Fruit fly (Drosophila melanogaster) whole organism, embryonic: Measurements from ENCODE around the gene rec.
A peak's percentile ranks its signal among the peaks of the same experiment; 100 is the strongest.

ENCODE experiments used
- Ada2b ChIP-seq: fragments of 200-800 bp; sonication (Bioruptor generic); IDR thresholded peaks from 2 replicates; pipeline ENCODE4 v1.3.6; 2022; ENCODE audit warnings: missing biosample characterization, missing genetic modification characterization
- Atf6 ChIP-seq: fragments of 200-800 bp; sonication (Bioruptor generic); IDR thresholded peaks from 2 replicates; pipeline ENCODE4 v1.3.6; 2022; ENCODE audit warnings: missing biosample characterization, missing genetic modification characterization
- Bteb2 ChIP-seq: fragments of 200-800 bp; sonication (Bioruptor generic); optimal IDR thresholded peaks from 2 replicates; lab custom pipeline; 2016; ENCODE audit warnings: missing biosample characterization, missing genetic modification characterization
- CG1024 ChIP-seq: fragments of 200-800 bp; sonication (Bioruptor generic); IDR thresholded peaks from 2 replicates; pipeline ENCODE4 v1.3.6; 2022; ENCODE audit warnings: missing biosample characterization, missing genetic modification characterization
- CG10274 ChIP-seq: fragments of 200-800 bp; sonication (Bioruptor generic); optimal IDR thresholded peaks from 3 replicates; lab custom pipeline; 2017; ENCODE audit warnings: missing biosample characterization, mild to moderate bottlenecking, missing genetic modification characterization
- CG12769 ChIP-seq: fragments of 200-800 bp; sonication (Bioruptor generic); optimal IDR thresholded peaks from 2 replicates; lab custom pipeline; 2019; ENCODE audit warnings: missing biosample characterization, mild to moderate bottlenecking, missing genetic modification characterization, moderate library complexity
- CG13424 ChIP-seq: fragments of 200-800 bp; sonication (Bioruptor generic); optimal IDR thresholded peaks from 2 replicates; lab custom pipeline; 2019; ENCODE audit warnings: missing biosample characterization, mild to moderate bottlenecking, missing genetic modification characterization, moderate library complexity
- CG15269 ChIP-seq: fragments of 200-800 bp; sonication (Bioruptor generic); optimal IDR thresholded peaks from 2 replicates; lab custom pipeline; 2018; ENCODE audit warnings: missing biosample characterization, mild to moderate bottlenecking, missing genetic modification characterization, moderate library complexity
- CG15479 ChIP-seq: fragments of 200-800 bp; sonication (Bioruptor generic); optimal IDR thresholded peaks from 3 replicates; lab custom pipeline; 2019; ENCODE audit warnings: missing biosample characterization, mild to moderate bottlenecking, missing genetic modification characterization, moderate library complexity
- CG16813 ChIP-seq: fragments of 200-800 bp; sonication (Bioruptor generic); IDR thresholded peaks from 3 replicates; pipeline ENCODE4 v1.3.6; 2022; ENCODE audit warnings: missing biosample characterization, missing genetic modification characterization; ENCODE audit not compliant: partially characterized antibody
- CG16815 ChIP-seq: fragments of 200-800 bp; sonication (Bioruptor generic); optimal IDR thresholded peaks from 3 replicates; lab custom pipeline; 2017; ENCODE audit warnings: missing biosample characterization, mild to moderate bottlenecking, missing genetic modification characterization
- CG18476 ChIP-seq: fragments of 200-800 bp; sonication (Bioruptor generic); optimal IDR thresholded peaks from 2 replicates; lab custom pipeline; 2016; ENCODE audit warnings: missing biosample characterization, mild to moderate bottlenecking, missing genetic modification characterization
- CG33557 ChIP-seq: fragments of 200-800 bp; sonication (Bioruptor generic); optimal IDR thresholded peaks from 2 replicates; lab custom pipeline; 2019; ENCODE audit warnings: missing biosample characterization, mild to moderate bottlenecking, missing genetic modification characterization, moderate library complexity
- CG43689 ChIP-seq: fragments of 200-800 bp; sonication (Bioruptor generic); IDR thresholded peaks from 2 replicates; pipeline ENCODE4 v1.3.6; 2022; ENCODE audit warnings: missing biosample characterization, missing genetic modification characterization
- CG4730 ChIP-seq: fragments of 200-800 bp; sonication (Bioruptor generic); IDR thresholded peaks from 2 replicates; pipeline ENCODE4 v1.3.6; 2022; ENCODE audit warnings: missing biosample characterization, missing genetic modification characterization
- CG6854 ChIP-seq: fragments of 200-800 bp; sonication (Bioruptor generic); optimal IDR thresholded peaks from 3 replicates; lab custom pipeline; 2017; ENCODE audit warnings: missing biosample characterization, mild to moderate bottlenecking, missing genetic modification characterization
- CG8281 ChIP-seq: fragments of 200-800 bp; sonication (Bioruptor generic); optimal IDR thresholded peaks from 2 replicates; lab custom pipeline; 2018; ENCODE audit warnings: missing biosample characterization, mild to moderate bottlenecking, missing genetic modification characterization, moderate library complexity
- CG9215 ChIP-seq: fragments of 200-800 bp; sonication (Bioruptor generic); IDR thresholded peaks from 2 replicates; pipeline ENCODE4 v1.3.6; 2022; ENCODE audit warnings: missing biosample characterization, missing genetic modification characterization
- CG9932 ChIP-seq: fragments of 200-800 bp; sonication (Bioruptor generic); IDR thresholded peaks from 2 replicates; pipeline ENCODE4 v1.3.6; 2022; ENCODE audit warnings: missing biosample characterization, missing genetic modification characterization
- D ChIP-seq, 2 experiments: fragments of 200-800 bp in 1 of 2; fragments of >200 bp in 1 of 2; sonication (Bioruptor generic) in 1 of 2; optimal IDR thresholded peaks; 2 replicates in 1 of 2; 3 replicates in 1 of 2; lab custom pipeline; 2017; ENCODE audit warnings: mild to moderate bottlenecking in 1 of 2, missing biosample characterization in 1 of 2, missing genetic modification characterization in 1 of 2, missing genetic modification reagents in 1 of 2
- MTF-1 ChIP-seq: fragments of 200-800 bp; sonication (Bioruptor generic); optimal IDR thresholded peaks from 2 replicates; lab custom pipeline; 2018; ENCODE audit warnings: missing biosample characterization, mild to moderate bottlenecking, missing genetic modification characterization, borderline replicate concordance
- Max ChIP-seq: fragments of 200-800 bp; sonication (Bioruptor generic); optimal IDR thresholded peaks from 2 replicates; lab custom pipeline; 2016; ENCODE audit warnings: missing biosample characterization, mild to moderate bottlenecking, missing genetic modification characterization
- NfI ChIP-seq: fragments of 200-800 bp; sonication (Bioruptor generic); optimal IDR thresholded peaks from 3 replicates; lab custom pipeline; 2018; ENCODE audit warnings: missing biosample characterization, mild to moderate bottlenecking, missing genetic modification characterization, moderate library complexity
- Vsx1 ChIP-seq: fragments of 200-800 bp; sonication (Bioruptor generic); optimal IDR thresholded peaks from 2 replicates; lab custom pipeline; 2017; ENCODE audit warnings: missing biosample characterization, mild to moderate bottlenecking, missing genetic modification characterization, missing genetic modification reagents
- aop ChIP-seq: fragments of 200-800 bp; sonication (Bioruptor generic); IDR thresholded peaks from 2 replicates; pipeline ENCODE4 v1.3.6; 2022; ENCODE audit warnings: missing biosample characterization, missing genetic modification characterization
- ato ChIP-seq: fragments of 200-800 bp; sonication (Bioruptor generic); IDR thresholded peaks from 2 replicates; pipeline ENCODE4 v1.3.6; 2022; ENCODE audit warnings: missing biosample characterization, missing genetic modification characterization; ENCODE audit not compliant: partially characterized antibody
- br ChIP-seq: fragments of >200 bp; optimal IDR thresholded peaks from 2 replicates; lab custom pipeline; 2017
- cg ChIP-seq: fragments of 200-800 bp; sonication (Bioruptor generic); optimal IDR thresholded peaks from 3 replicates; lab custom pipeline; 2019; ENCODE audit warnings: missing biosample characterization, mild to moderate bottlenecking, missing genetic modification characterization, moderate library complexity
- crol ChIP-seq: fragments of 200-800 bp; sonication (Bioruptor generic); IDR thresholded peaks from 2 replicates; pipeline ENCODE4 v1.3.6; 2022; ENCODE audit warnings: missing biosample characterization, missing genetic modification characterization
- cwo ChIP-seq: fragments of 200-800 bp; sonication (Bioruptor generic); optimal IDR thresholded peaks from 3 replicates; lab custom pipeline; 2017; ENCODE audit warnings: missing biosample characterization, missing genetic modification characterization, mild to moderate bottlenecking, moderate library complexity, missing genetic modification reagents
- dysf ChIP-seq: fragments of 200-800 bp; sonication (Bioruptor generic); IDR thresholded peaks from 3 replicates; pipeline ENCODE4 v1.3.6; 2022; ENCODE audit warnings: missing biosample characterization, missing genetic modification characterization
- esg ChIP-seq: fragments of 200-800 bp; sonication (Bioruptor generic); conservative IDR thresholded peaks from 2 replicates; pipeline ENCODE4 v1.3.6; 2022; ENCODE audit warnings: missing biosample characterization, missing genetic modification characterization
- fd96Cb ChIP-seq: fragments of 200-800 bp; sonication (Bioruptor generic); optimal IDR thresholded peaks from 2 replicates; lab custom pipeline; 2018; ENCODE audit warnings: missing biosample characterization, mild to moderate bottlenecking, missing genetic modification characterization, moderate library complexity
- gem ChIP-seq: fragments of 200-800 bp; sonication (Bioruptor generic); optimal IDR thresholded peaks from 2 replicates; lab custom pipeline; 2019; ENCODE audit warnings: missing biosample characterization, mild to moderate bottlenecking, missing genetic modification characterization, moderate library complexity
- her ChIP-seq: fragments of 200-800 bp; sonication (Bioruptor generic); optimal IDR thresholded peaks from 2 replicates; lab custom pipeline; 2016; ENCODE audit warnings: missing biosample characterization, missing genetic modification characterization
- jumu ChIP-seq: fragments of 200-800 bp; sonication (Bioruptor generic); optimal IDR thresholded peaks from 3 replicates; lab custom pipeline; 2016; ENCODE audit warnings: missing biosample characterization, missing genetic modification characterization
- knrl ChIP-seq: fragments of 200-800 bp; sonication (Bioruptor generic); IDR thresholded peaks from 3 replicates; pipeline ENCODE4 v1.3.6; 2022; ENCODE audit warnings: missing biosample characterization, missing genetic modification characterization; ENCODE audit not compliant: partially characterized antibody
- lola ChIP-seq, 3 experiments: fragments of >200 bp in 2 of 3; fragments of 200-800 bp in 1 of 3; sonication (Bioruptor generic) in 1 of 3; optimal IDR thresholded peaks; 2 replicates each; lab custom pipeline; 2017 to 2019; ENCODE audit warnings: missing biosample characterization in 3 of 3, missing genetic modification characterization in 3 of 3, mild to moderate bottlenecking in 1 of 3, moderate library complexity in 1 of 3
- maf-S ChIP-seq: fragments of 200-800 bp; sonication (Bioruptor generic); optimal IDR thresholded peaks from 2 replicates; lab custom pipeline; 2016; ENCODE audit warnings: missing biosample characterization, missing genetic modification characterization
- mirr ChIP-seq: fragments of 200-800 bp; sonication (Bioruptor generic); optimal IDR thresholded peaks from 3 replicates; lab custom pipeline; 2018; ENCODE audit warnings: missing biosample characterization, mild to moderate bottlenecking, missing genetic modification characterization
- row ChIP-seq: fragments of 200-800 bp; sonication (Bioruptor generic); IDR thresholded peaks from 3 replicates; pipeline ENCODE4 v1.3.6; 2022; ENCODE audit warnings: missing biosample characterization, missing genetic modification characterization
- scrt ChIP-seq: fragments of 200-800 bp; sonication (Bioruptor generic); optimal IDR thresholded peaks from 2 replicates; lab custom pipeline; 2018; ENCODE audit warnings: missing biosample characterization, mild to moderate bottlenecking, missing genetic modification characterization, moderate library complexity
- ssp ChIP-seq: fragments of 200-800 bp; sonication (Bioruptor generic); IDR thresholded peaks from 2 replicates; pipeline ENCODE4 v1.3.6; 2022; ENCODE audit warnings: missing biosample characterization, missing genetic modification characterization
- stc ChIP-seq: fragments of 200-800 bp; sonication (Bioruptor generic); IDR thresholded peaks from 2 replicates; pipeline ENCODE4 v1.3.6; 2022; ENCODE audit warnings: missing biosample characterization, missing genetic modification characterization
- tna ChIP-seq: fragments of 200-800 bp; sonication (Bioruptor generic); IDR thresholded peaks from 2 replicates; pipeline ENCODE4 v1.3.6; 2022; ENCODE audit warnings: missing biosample characterization, missing genetic modification characterization; ENCODE audit not compliant: partially characterized antibody
- trh ChIP-seq: fragments of 200-800 bp; sonication (Bioruptor generic); optimal IDR thresholded peaks from 2 replicates; lab custom pipeline; 2016; ENCODE audit warnings: missing biosample characterization, missing genetic modification characterization
- twi ChIP-seq: fragments of 200-800 bp; optimal IDR thresholded peaks from 2 replicates; lab custom pipeline; 2019; ENCODE audit warnings: missing biosample characterization, mild to moderate bottlenecking, missing genetic modification characterization, moderate library complexity
- vnd ChIP-seq: fragments of 200-800 bp; sonication (Bioruptor generic); IDR thresholded peaks from 3 replicates; pipeline ENCODE4 v1.3.6; 2022; ENCODE audit warnings: missing biosample characterization, missing genetic modification characterization; ENCODE audit not compliant: partially characterized antibody
- vvl ChIP-seq: fragments of 200-800 bp; sonication (Bioruptor generic); IDR thresholded peaks from 2 replicates; pipeline ENCODE4 v1.3.6; 2022; ENCODE audit warnings: missing biosample characterization, missing genetic modification characterization
- wor ChIP-seq: fragments of 200-800 bp; sonication (Bioruptor generic); IDR thresholded peaks from 2 replicates; pipeline ENCODE4 v1.3.6; 2022; ENCODE audit warnings: missing biosample characterization, missing genetic modification characterization

The rec gene

DNA sequence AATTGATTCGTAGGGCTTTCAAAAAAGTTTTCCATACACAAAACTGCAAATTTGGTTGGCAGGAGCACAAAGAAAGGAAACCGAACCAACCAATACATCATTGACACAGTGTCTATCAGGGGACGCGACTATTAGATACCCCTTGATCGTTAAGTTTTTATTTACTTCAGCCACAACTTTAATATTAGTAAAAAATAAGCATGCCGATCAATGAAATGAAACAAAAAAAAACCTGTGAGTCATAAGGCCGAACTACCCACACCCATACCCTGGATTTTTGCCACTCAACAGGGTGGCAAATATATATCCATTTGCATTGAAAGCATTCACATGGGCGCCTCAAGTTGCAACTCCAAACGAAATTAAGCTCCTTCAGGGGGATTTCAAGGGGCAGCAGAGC, 16.2 kb downstream of the rec start (continued):
- TF ChIP-seq CG15269 (tag; lab: Kevin White, UChicago) (no peak), crol (GFP tag; lab: Robert Waterston, UW) (no peak), Max (GFP tag; lab: Kevin White, UChicago) (no peak), CG16813 (GFP tag; lab: Robert Waterston, UW) (no peak), stc (GFP tag; lab: Robert Waterston, UW) (no peak), vnd (no peak), D (optimal IDR thresholded peaks at IDR 0.05; lab: Kevin White, UChicago) (no peak), D (GFP tag; optimal IDR thresholded peaks at IDR 0.05; lab: Kevin White, UChicago) (no peak), row (peak; percentile 46; the same call in 2 of the 3 replicates), CG16815 (GFP tag; lab: Kevin White, UChicago) (no peak), CG9932 (GFP tag; lab: Robert Waterston, UW) (no peak), her (GFP tag; lab: Kevin White, UChicago) (no peak), Bteb2 (no peak), gem (tag; lab: Kevin White, UChicago) (peak; percentile 53), twi (tag; lab: Kevin White, UChicago) (no peak), Vsx1 (no peak), aop (no peak), Atf6 (GFP tag; lab: Robert Waterston, UW) (no peak), NfI (GFP tag; lab: Kevin White, UChicago) (no peak), CG43689 (GFP tag; lab: Robert Waterston, UW) (no peak), cg (no peak), esg (GFP tag; lab: Robert Waterston, UW) (peak; percentile 24; the same call in 1 of the 2 replicates), ssp (GFP tag; lab: Robert Waterston, UW) (no peak), CG6854 (GFP tag; lab: Kevin White, UChicago) (no peak), CG12769 (tag; lab: Kevin White, UChicago) (no peak), CG15479 (GFP tag; lab: Kevin White, UChicago) (no peak), mirr (GFP tag; lab: Kevin White, UChicago) (no peak), knrl (GFP tag; lab: Robert Waterston, UW) (no peak), fd96Cb (tag; lab: Kevin White, UChicago) (peak; percentile 9), CG33557 (no peak), CG9215 (GFP tag; lab: Robert Waterston, UW) (no peak), ato (no peak), CG10274 (GFP tag; lab: Kevin White, UChicago) (no peak), vvl (peak; percentile 29), CG18476 (GFP tag; lab: Kevin White, UChicago) (no peak), MTF-1 (no peak), Ada2b (GFP tag; lab: Robert Waterston, UW) (0 out of 2 replicates have a peak, but pooled peaks have one; percentile 20), cwo (GFP tag; lab: Kevin White, UChicago) (no peak), CG1024 (GFP tag; lab: Robert Waterston, UW) (0 out of 2 replicates have a peak, but pooled peaks have one; percentile 16), tna (GFP tag; lab: Robert Waterston, UW) (no peak), lola (GFP tag; optimal IDR thresholded peaks at IDR 0.05; lab: Kevin White, UChicago) (no peak), CG8281 (tag; lab: Kevin White, UChicago) (no peak), jumu (no peak), CG4730 (GFP tag; lab: Robert Waterston, UW) (0 out of 2 replicates have a peak, but pooled peaks have one; percentile 39), CG13424 (tag; lab: Kevin White, UChicago) (no peak), wor (no peak), br (lab: Kevin White, UChicago) (no peak), maf-S (GFP tag; lab: Kevin White, UChicago) (no peak), scrt (GFP tag; lab: Kevin White, UChicago) (no peak), trh (GFP tag; lab: Kevin White, UChicago) (no peak), dysf (GFP tag; lab: Robert Waterston, UW) (peak; percentile 44; the same call in 1 of the 3 replicates)
